Fruit fly (Drosophila melanogaster) whole organism, embryonic: ENCODE data around the gene CG31636.
A peak's percentile ranks its signal among the peaks of the same experiment; 100 is the strongest.

Experiments
- Blimp-1 ChIP-seq: fragments of 200-800 bp; sonication (Bioruptor generic); optimal IDR thresholded peaks from 3 replicates; lab custom pipeline; 2018; ENCODE audit warnings: missing biosample characterization, missing genetic modification characterization, mild to moderate bottlenecking, moderate library complexity, missing genetic modification reagents
- CG1024 ChIP-seq: fragments of 200-800 bp; sonication (Bioruptor generic); IDR thresholded peaks from 2 replicates; pipeline ENCODE4 v1.3.6; 2022; ENCODE audit warnings: missing biosample characterization, missing genetic modification characterization
- CG10462 ChIP-seq: fragments of 200-800 bp; sonication (Bioruptor generic); optimal IDR thresholded peaks from 2 replicates; lab custom pipeline; 2016; ENCODE audit warnings: missing biosample characterization, missing genetic modification characterization
- CG10654 ChIP-seq: fragments of 200-800 bp; sonication (Bioruptor generic); optimal IDR thresholded peaks from 2 replicates; lab custom pipeline; 2016; ENCODE audit warnings: missing biosample characterization, missing genetic modification characterization
- CG12236 ChIP-seq: fragments of 200-800 bp; sonication (Bioruptor generic); optimal IDR thresholded peaks from 2 replicates; lab custom pipeline; 2016; ENCODE audit warnings: missing biosample characterization, missing genetic modification characterization
- CG12942 ChIP-seq: fragments of 200-800 bp; sonication (Bioruptor generic); optimal IDR thresholded peaks from 3 replicates; lab custom pipeline; 2016; ENCODE audit warnings: missing biosample characterization, missing genetic modification characterization
- CG14441 ChIP-seq: fragments of 200-800 bp; sonication (Bioruptor generic); IDR thresholded peaks from 2 replicates; pipeline ENCODE4 v1.3.6; 2022; ENCODE audit warnings: missing biosample characterization, missing genetic modification characterization
- CG14667 ChIP-seq: fragments of 200-800 bp; sonication (Bioruptor generic); IDR thresholded peaks from 2 replicates; pipeline ENCODE4 v1.3.6; 2022; ENCODE audit warnings: missing biosample characterization, missing genetic modification characterization
- CG14710 ChIP-seq: fragments of 200-800 bp; sonication (Bioruptor generic); optimal IDR thresholded peaks from 3 replicates; lab custom pipeline; 2019; ENCODE audit warnings: missing biosample characterization, mild to moderate bottlenecking, missing genetic modification characterization, moderate library complexity
- CG14965 ChIP-seq: fragments of 200-800 bp; sonication (Bioruptor generic); optimal IDR thresholded peaks from 2 replicates; lab custom pipeline; 2016; ENCODE audit warnings: missing biosample characterization, missing genetic modification characterization, borderline replicate concordance
- CG16815 ChIP-seq: fragments of 200-800 bp; sonication (Bioruptor generic); optimal IDR thresholded peaks from 3 replicates; lab custom pipeline; 2017; ENCODE audit warnings: missing biosample characterization, mild to moderate bottlenecking, missing genetic modification characterization
- CG17829 ChIP-seq: fragments of 200-800 bp; optimal IDR thresholded peaks from 2 replicates; lab custom pipeline; 2019; ENCODE audit warnings: missing biosample characterization, mild to moderate bottlenecking, missing genetic modification characterization, moderate library complexity
- CG2678 ChIP-seq: fragments of 200-800 bp; sonication (Bioruptor generic); optimal IDR thresholded peaks from 3 replicates; lab custom pipeline; 2019; ENCODE audit warnings: missing biosample characterization, mild to moderate bottlenecking, missing genetic modification characterization, moderate library complexity
- CG30020 ChIP-seq: fragments of 200-800 bp; optimal IDR thresholded peaks from 2 replicates; lab custom pipeline; 2019; ENCODE audit warnings: missing biosample characterization, mild to moderate bottlenecking, missing genetic modification characterization, moderate library complexity
- CG31224 ChIP-seq: fragments of 200-800 bp; sonication (Bioruptor generic); IDR thresholded peaks from 2 replicates; pipeline ENCODE4 v1.3.6; 2022; ENCODE audit warnings: missing biosample characterization, missing genetic modification characterization
- CG3726 ChIP-seq: fragments of 200-800 bp; sonication (Bioruptor generic); IDR thresholded peaks from 3 replicates; pipeline ENCODE4, ENCODE4 v1.3.6; 2022; ENCODE audit warnings: missing biosample characterization, missing genetic modification characterization
- CG42726 ChIP-seq: fragments of 200-800 bp; sonication (Bioruptor generic); IDR thresholded peaks from 2 replicates; pipeline ENCODE4 v1.3.6; 2022; ENCODE audit warnings: missing biosample characterization, missing genetic modification characterization; ENCODE audit not compliant: partially characterized antibody
- CG43689 ChIP-seq: fragments of 200-800 bp; sonication (Bioruptor generic); IDR thresholded peaks from 2 replicates; pipeline ENCODE4 v1.3.6; 2022; ENCODE audit warnings: missing biosample characterization, missing genetic modification characterization
- CG4404 ChIP-seq: fragments of 200-800 bp; sonication (Bioruptor generic); IDR thresholded peaks from 2 replicates; pipeline ENCODE4 v1.3.6; 2022; ENCODE audit warnings: missing biosample characterization, missing genetic modification characterization
- CG4707 ChIP-seq: fragments of 200-800 bp; sonication (Bioruptor generic); optimal IDR thresholded peaks from 2 replicates; lab custom pipeline; 2018; ENCODE audit warnings: missing biosample characterization, mild to moderate bottlenecking, missing genetic modification characterization, moderate library complexity
- CG5245 ChIP-seq: fragments of 200-800 bp; sonication (Bioruptor generic); optimal IDR thresholded peaks from 3 replicates; lab custom pipeline; 2016; ENCODE audit warnings: missing biosample characterization, missing genetic modification characterization
- CG6854 ChIP-seq: fragments of 200-800 bp; sonication (Bioruptor generic); optimal IDR thresholded peaks from 3 replicates; lab custom pipeline; 2017; ENCODE audit warnings: missing biosample characterization, mild to moderate bottlenecking, missing genetic modification characterization
- CG7357 ChIP-seq: fragments of 200-800 bp; sonication (Bioruptor generic); IDR thresholded peaks from 3 replicates; pipeline ENCODE4 v1.3.6; 2022; ENCODE audit warnings: missing biosample characterization, missing genetic modification characterization
- CG7987 ChIP-seq: fragments of 200-800 bp; sonication (Bioruptor generic); optimal IDR thresholded peaks from 2 replicates; lab custom pipeline; 2018; ENCODE audit warnings: missing biosample characterization, mild to moderate bottlenecking, missing genetic modification characterization, moderate library complexity
- CG8924 ChIP-seq: fragments of 200-800 bp; optimal IDR thresholded peaks from 3 replicates; lab custom pipeline; 2019; ENCODE audit warnings: missing biosample characterization, mild to moderate bottlenecking, missing genetic modification characterization, moderate library complexity
- CG9797 ChIP-seq: fragments of 200-800 bp; sonication (Bioruptor generic); optimal IDR thresholded peaks from 3 replicates; lab custom pipeline; 2018; ENCODE audit warnings: missing biosample characterization, mild to moderate bottlenecking, missing genetic modification characterization
- CoRest ChIP-seq: fragments of 200-800 bp; sonication (Bioruptor generic); optimal IDR thresholded peaks from 3 replicates; lab custom pipeline; 2018; ENCODE audit warnings: missing biosample characterization, mild to moderate bottlenecking, missing genetic modification characterization, moderate library complexity
- Dp ChIP-seq: fragments of 200-800 bp; sonication (Bioruptor generic); optimal IDR thresholded peaks from 2 replicates; lab custom pipeline; 2018; ENCODE audit warnings: missing biosample characterization, mild to moderate bottlenecking, missing genetic modification characterization, moderate library complexity
- Gsc ChIP-seq: fragments of 200-800 bp; sonication (Bioruptor generic); IDR thresholded peaks from 2 replicates; pipeline ENCODE4 v1.3.6; 2022; ENCODE audit warnings: missing biosample characterization, missing genetic modification characterization
- Gug ChIP-seq: fragments of 200-800 bp; sonication (Bioruptor generic); IDR thresholded peaks from 4 replicates; pipeline ENCODE4 v1.3.6; 2022; ENCODE audit warnings: missing biosample characterization, missing genetic modification characterization
- Lim3 ChIP-seq: fragments of 200-800 bp; sonication (Bioruptor generic); IDR thresholded peaks from 2 replicates; pipeline ENCODE4 v1.3.6; 2022; ENCODE audit warnings: missing biosample characterization, missing genetic modification characterization
- Opbp ChIP-seq: fragments of 200-800 bp; sonication (Bioruptor generic); IDR thresholded peaks from 3 replicates; pipeline ENCODE4 v1.3.6; 2022; ENCODE audit warnings: missing biosample characterization, missing genetic modification characterization; ENCODE audit not compliant: partially characterized antibody
- Taf1 ChIP-seq: fragments of 200-800 bp; sonication (Bioruptor generic); IDR thresholded peaks from 2 replicates; pipeline ENCODE4 v1.3.6; 2022; ENCODE audit warnings: missing biosample characterization, missing genetic modification characterization
- bab2 ChIP-seq: fragments of 200-800 bp; sonication (Bioruptor generic); optimal IDR thresholded peaks from 2 replicates; lab custom pipeline; 2016; ENCODE audit warnings: missing biosample characterization, missing genetic modification characterization
- corto ChIP-seq: fragments of 200-800 bp; sonication (Bioruptor generic); optimal IDR thresholded peaks from 2 replicates; lab custom pipeline; 2016; ENCODE audit warnings: missing biosample characterization, mild to moderate bottlenecking, missing genetic modification characterization, moderate library complexity
- dimm ChIP-seq: fragments of 200-800 bp; sonication (Bioruptor generic); IDR thresholded peaks from 2 replicates; pipeline ENCODE4 v1.3.6; 2022; ENCODE audit warnings: missing biosample characterization, missing genetic modification characterization
- dmrt11E ChIP-seq: fragments of 200-800 bp; sonication (Bioruptor generic); optimal IDR thresholded peaks from 3 replicates; lab custom pipeline; 2018; ENCODE audit warnings: missing biosample characterization, mild to moderate bottlenecking, missing genetic modification characterization, moderate library complexity
- dpn ChIP-seq, 2 experiments: fragments of 200-800 bp; sonication (Bioruptor generic); optimal IDR thresholded peaks; 3 replicates each; lab custom pipeline; 2016; ENCODE audit warnings: missing biosample characterization in 2 of 2, missing genetic modification characterization in 2 of 2
- fd102C ChIP-seq: fragments of 200-800 bp; sonication (Bioruptor generic); optimal IDR thresholded peaks from 2 replicates; lab custom pipeline; 2018; ENCODE audit warnings: missing biosample characterization, mild to moderate bottlenecking, missing genetic modification characterization, moderate library complexity
- ftz-f1 ChIP-seq: fragments of 200-800 bp; sonication (Bioruptor generic); optimal IDR thresholded peaks from 2 replicates; lab custom pipeline; 2016; ENCODE audit warnings: missing biosample characterization, missing genetic modification characterization
- kay ChIP-seq: fragments of 200-800 bp; sonication (Bioruptor generic); optimal IDR thresholded peaks from 2 replicates; lab custom pipeline; 2016; ENCODE audit warnings: missing biosample characterization, missing genetic modification characterization
- phol ChIP-seq: fragments of 200-800 bp; sonication (Bioruptor generic); optimal IDR thresholded peaks from 3 replicates; lab custom pipeline; 2018; ENCODE audit warnings: missing biosample characterization, mild to moderate bottlenecking, missing genetic modification characterization, moderate library complexity
- sens ChIP-seq: fragments of 200-800 bp; sonication (Bioruptor generic); peaks from one replicate; lab custom pipeline; 2016; ENCODE audit warnings: missing biosample characterization, missing genetic modification characterization
- slp2 ChIP-seq: fragments of 200-800 bp; sonication (Bioruptor generic); optimal IDR thresholded peaks from 2 replicates; lab custom pipeline; 2016; ENCODE audit warnings: missing biosample characterization, missing genetic modification characterization
- sna ChIP-seq: fragments of 200-800 bp; sonication (Bioruptor generic); IDR thresholded peaks from 2 replicates; pipeline ENCODE4 v1.3.6; 2022; ENCODE audit warnings: missing biosample characterization, missing genetic modification characterization; ENCODE audit not compliant: partially characterized antibody
- so ChIP-seq: fragments of 200-800 bp; sonication (Bioruptor generic); IDR thresholded peaks from 3 replicates; pipeline ENCODE4 v1.3.6; 2022; ENCODE audit warnings: missing biosample characterization, missing genetic modification characterization
- tap ChIP-seq: fragments of 200-800 bp; optimal IDR thresholded peaks from 3 replicates; lab custom pipeline; 2019; ENCODE audit warnings: missing biosample characterization, mild to moderate bottlenecking, missing genetic modification characterization, moderate library complexity
- tll ChIP-seq, 2 experiments: fragments of 200-800 bp in 1 of 2; fragments of >200 bp in 1 of 2; sonication (Bioruptor generic) in 1 of 2; optimal IDR thresholded peaks; 2 replicates each; lab custom pipeline; 2017 to 2019; ENCODE audit warnings: missing biosample characterization in 2 of 2, missing genetic modification characterization in 2 of 2, mild to moderate bottlenecking in 1 of 2, moderate library complexity in 1 of 2
- toy ChIP-seq: fragments of 200-800 bp; sonication (Bioruptor generic); IDR thresholded peaks from 2 replicates; pipeline ENCODE4 v1.3.6; 2022; ENCODE audit warnings: missing biosample characterization, missing genetic modification characterization
- vnd ChIP-seq: fragments of 200-800 bp; sonication (Bioruptor generic); IDR thresholded peaks from 3 replicates; pipeline ENCODE4 v1.3.6; 2022; ENCODE audit warnings: missing biosample characterization, missing genetic modification characterization; ENCODE audit not compliant: partially characterized antibody

CG31636 gene

DNA sequence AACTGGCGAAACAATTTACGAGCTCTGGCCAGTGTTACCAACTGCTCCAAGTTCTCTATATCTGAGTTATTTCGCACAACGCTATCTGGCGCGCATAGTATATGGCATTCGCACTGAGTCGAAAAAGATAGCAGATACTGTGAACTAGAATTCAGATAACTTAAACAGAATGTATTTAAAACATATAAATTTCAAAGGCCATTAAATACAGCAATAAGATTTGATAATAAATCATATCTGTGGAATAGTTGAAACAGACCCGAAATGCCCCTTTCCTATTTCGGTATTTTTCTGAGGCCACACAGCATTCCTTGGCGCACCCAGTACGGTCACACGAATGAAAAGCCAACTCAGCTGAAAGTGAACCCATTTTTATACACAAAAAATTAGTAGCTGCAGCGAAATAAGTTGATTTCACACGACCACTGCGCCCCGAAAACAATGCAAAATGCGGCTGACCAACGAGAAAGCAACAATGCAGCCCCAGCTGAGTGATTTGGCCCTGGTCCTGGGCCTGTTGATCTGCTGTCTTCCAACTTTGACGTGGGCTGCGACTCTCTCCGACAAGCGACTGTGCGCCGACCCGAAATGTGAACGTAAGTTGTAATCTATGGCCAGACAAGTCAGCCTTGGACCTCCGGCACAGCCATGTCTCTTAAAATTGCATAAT, 8.7 kb downstream of the CG31636 start, which contains the start of the genes CG31635 and Tango1 (continued):
- peak; percentile 10 for TF ChIP-seq dmrt11E
- TF ChIP-seq Lim3: no peak
- no peak for TF ChIP-seq slp2 (GFP tag; lab: Kevin White, UChicago)
- no peak for TF ChIP-seq CG2678 (tag; lab: Kevin White, UChicago)
- TF ChIP-seq CG9797 (GFP tag; lab: Kevin White, UChicago): peak; percentile 97
- no peak for TF ChIP-seq CG1024 (GFP tag; lab: Robert Waterston, UW)
- TF ChIP-seq sens: no peak
- TF ChIP-seq CG31224 (GFP tag; lab: Robert Waterston, UW): no peak
- TF ChIP-seq fd102C (GFP tag; lab: Kevin White, UChicago): no peak
- no peak for TF ChIP-seq CG16815 (GFP tag; lab: Kevin White, UChicago)
- no peak for TF ChIP-seq CG12942
- no peak for TF ChIP-seq dpn (GFP tag; optimal IDR thresholded peaks at IDR 0.05; lab: Kevin White, UChicago)
- no peak for TF ChIP-seq Taf1 (GFP tag; lab: Robert Waterston, UW)
- TF ChIP-seq CG7987 (GFP tag; lab: Kevin White, UChicago): no peak
- TF ChIP-seq Blimp-1: no peak
- TF ChIP-seq corto (GFP tag; lab: Kevin White, UChicago): no peak
- TF ChIP-seq tll (GFP tag; optimal IDR thresholded peaks at IDR 0.05; lab: Kevin White, UChicago): peak in 1 of 2 experiments; percentile 2
- TF ChIP-seq CG43689 (GFP tag; lab: Robert Waterston, UW): no peak
- peak; percentile 57 for TF ChIP-seq CG17829
- no peak for TF ChIP-seq toy (GFP tag; lab: Robert Waterston, UW)
- TF ChIP-seq CG14667: no peak
- 0 out of 2 replicates have a peak, but pooled peaks have one; percentile 14 for TF ChIP-seq CG14441
- TF ChIP-seq CG14710 (tag; lab: Kevin White, UChicago): peak; percentile 81
- peak; percentile 56 for TF ChIP-seq CG30020
- no peak for TF ChIP-seq CG4707
- TF ChIP-seq CG14965 (GFP tag; lab: Kevin White, UChicago): no peak
- TF ChIP-seq CG6854: no peak
- TF ChIP-seq Gug (GFP tag; lab: Robert Waterston, UW): no peak
- no peak for TF ChIP-seq sna (GFP tag; lab: Robert Waterston, UW)
- TF ChIP-seq CG10462 (GFP tag; lab: Kevin White, UChicago): no peak
- no peak for TF ChIP-seq CoRest (tag; lab: Kevin White, UChicago)
- TF ChIP-seq CG8924 (tag; lab: Kevin White, UChicago): no peak
- TF ChIP-seq vnd (GFP tag; lab: Robert Waterston, UW): no peak
- TF ChIP-seq Dp: peak; percentile 65
- TF ChIP-seq CG3726 (GFP tag; lab: Robert Waterston, UW): no peak
- peak; percentile 61 for TF ChIP-seq phol (tag; lab: Kevin White, UChicago)
- TF ChIP-seq bab2 (GFP tag; lab: Kevin White, UChicago): no peak
- no peak for TF ChIP-seq so (GFP tag; lab: Robert Waterston, UW)
- TF ChIP-seq Opbp (GFP tag; lab: Robert Waterston, UW): 0 out of 3 replicates have a peak, but pooled peaks have one; percentile 33
- TF ChIP-seq CG7357 (GFP tag; lab: Robert Waterston, UW): peak; percentile 94
- no peak for TF ChIP-seq Gsc
- no peak for TF ChIP-seq CG5245 (GFP tag; lab: Kevin White, UChicago)
- TF ChIP-seq ftz-f1: peak; percentile 40
- TF ChIP-seq CG4404 (GFP tag; lab: Robert Waterston, UW): no peak
- TF ChIP-seq CG10654: no peak
- no peak for TF ChIP-seq kay
- no peak for TF ChIP-seq CG12236 (GFP tag; lab: Kevin White, UChicago)
- no peak for TF ChIP-seq CG42726 (GFP tag; lab: Robert Waterston, UW)
- TF ChIP-seq tap (tag; lab: Kevin White, UChicago): no peak
- TF ChIP-seq dimm (GFP tag; lab: Robert Waterston, UW): no peak
